Worm (Caenorhabditis elegans) whole organism, midembryonic: Measurements from ENCODE around the gene gst-3.

Source experiments
- cog-1 ChIP-seq: sonication (generic microtip); optimal IDR thresholded peaks from 2 replicates; lab custom pipeline; 2016; ENCODE audit warnings: missing genetic modification characterization, missing compliant biosample characterization
- ztf-29 ChIP-seq: fragments of 200-800 bp; sonication (Bioruptor generic); IDR thresholded peaks from 2 replicates; pipeline ENCODE4 v1.3.6; 2022; ENCODE audit warnings: missing genetic modification reagents, missing genetic modification characterization, missing compliant biosample characterization

- TF ChIP-seq cog-1: no peak
- TF ChIP-seq ztf-29 (GFP tag; lab: Robert Waterston, UW): no peak
These were observed 40.2 kb upstream of the gst-3 start, which contains the start of gene gta-1 for ce11 chrIV:10180133-10180749.
